Worm (Caenorhabditis elegans): ENCODE data around the gene srg-13.

The srg-13 gene

ce11 chrIII:4671949-4672348 lies at the start of gene srg-13:
srg-13 (plus strand) TSS chrIII:4672249.
- TF ChIP-seq daf-12 (tag; optimal IDR thresholded peaks at IDR 0.05) (no peak), hlh-30 (tag; optimal IDR thresholded peaks at IDR 0.05; ENCODE audit: insufficient read depth) (no peak), daf-8 (GFP tag; IDR thresholded peaks at IDR 0.05) (no peak), daf-16 (GFP tag; optimal IDR thresholded peaks at IDR 0.05) (no peak), daf-16 (tag; optimal IDR thresholded peaks at IDR 0.05) (no peak), Y75B8A.6 (GFP tag; IDR thresholded peaks at IDR 0.05) (no peak), F44E2.7 (GFP tag; IDR thresholded peaks at IDR 0.05) (no peak), lin-1 (GFP tag; IDR thresholded peaks at IDR 0.05) (no peak), madf-5 (GFP tag; IDR thresholded peaks at IDR 0.05) (no peak), unc-62 (GFP tag; optimal IDR thresholded peaks at IDR 0.05 in 1 of 2) (no peak), unc-62 (tag; optimal IDR thresholded peaks at IDR 0.05) (no peak), lim-7 (GFP tag; IDR thresholded peaks at IDR 0.05) (no peak), spr-1 (tag; optimal IDR thresholded peaks at IDR 0.05) (no peak), nhr-102 (tag; optimal IDR thresholded peaks at IDR 0.05) (no peak), ceh-82 (tag; optimal IDR thresholded peaks at IDR 0.05) (no peak), ZK337.2 (GFP tag; IDR thresholded peaks at IDR 0.05) (no peak), unc-39 (tag; optimal IDR thresholded peaks at IDR 0.05) (no peak), ceh-62 (tag; optimal IDR thresholded peaks at IDR 0.05) (no peak), nhr-10 (tag; optimal IDR thresholded peaks at IDR 0.05) (no peak), nhr-77 (tag; optimal IDR thresholded peaks at IDR 0.05) (no peak), snpc-4 (tag; optimal IDR thresholded peaks at IDR 0.05) (no peak), nhr-6 (tag; optimal IDR thresholded peaks at IDR 0.05) (no peak)

- TF ChIP-seq skn-1 (tag; optimal IDR thresholded peaks at IDR 0.05) (no peak), aha-1 (tag) (peak; percentile 46), ces-1 (GFP tag; optimal IDR thresholded peaks at IDR 0.05) (peak; percentile 28), pqm-1 (tag; optimal IDR thresholded peaks at IDR 0.05) (no peak), unc-62 (GFP tag; optimal IDR thresholded peaks at IDR 0.05 in 1 of 2) (peak in 1 of 2 experiments; percentile 91), unc-62 (tag; optimal IDR thresholded peaks at IDR 0.05) (no peak), zag-1 (tag; optimal IDR thresholded peaks at IDR 0.05) (no peak), fkh-10 (GFP tag; optimal IDR thresholded peaks at IDR 0.05) (peak; percentile 78), T20F7.1 (GFP tag; optimal IDR thresholded peaks at IDR 0.05) (no peak), jun-1 (tag; optimal IDR thresholded peaks at IDR 0.05) (no peak)
Measured at ce11 chrIII:4622375-4623130, 49.5 kb upstream of the srg-13 start, which contains the start of gene lron-5. lron-5 (plus strand) TSS chrIII:4623029.

- TF ChIP-seq daf-8 (GFP tag; IDR thresholded peaks at IDR 0.05) (no peak), unc-62 (GFP tag; optimal IDR thresholded peaks at IDR 0.05 in 1 of 2) (peak in 1 of 2 experiments; percentile 89), unc-62 (tag; optimal IDR thresholded peaks at IDR 0.05) (no peak), nhr-102 (tag; optimal IDR thresholded peaks at IDR 0.05) (no peak), mdt-29 (GFP tag; IDR thresholded peaks at IDR 0.05) (no peak), fkh-10 (GFP tag; optimal IDR thresholded peaks at IDR 0.05) (peak; percentile 91)
Measured at ce11 chrIII:4626148-4626922, 45.7 kb upstream of the srg-13 start.

- TF ChIP-seq mdt-29 (GFP tag; IDR thresholded peaks at IDR 0.05) (no peak), nhr-42 (GFP tag; IDR thresholded peaks at IDR 0.05) (no peak), mes-2 (tag; optimal IDR thresholded peaks at IDR 0.05; ENCODE audit: poor library complexity, severe bottlenecking) (no peak), zag-1 (tag; optimal IDR thresholded peaks at IDR 0.05) (no peak), pha-4 (GFP tag; IDR thresholded peaks at IDR 0.05) (no peak), pha-4 (tag; optimal IDR thresholded peaks at IDR 0.05) (no peak), madf-9 (GFP tag; conservative IDR thresholded peaks at IDR 0.05) (no peak), ZK337.2 (GFP tag; IDR thresholded peaks at IDR 0.05) (no peak), pqm-1 (tag; optimal IDR thresholded peaks at IDR 0.05) (no peak)
Measured at ce11 chrIII:4628165-4628564, 43.9 kb upstream of the srg-13 start, which contains the start of gene clec-151. clec-151 (plus strand) TSS chrIII:4628465.

All from whole organism, L4 larva.